Worm (Caenorhabditis elegans): ENCODE results near the gene srh-276.

srh-276 gene

ce11 chrV:15483563-15483962, 45.6 kb upstream of the srh-276 start:
- TF ChIP-seq ceh-16 (tag; optimal IDR thresholded peaks at IDR 0.05) (no peak), sma-9 (GFP tag; optimal IDR thresholded peaks at IDR 0.05) (peak; percentile 59), sma-9 (tag; optimal IDR thresholded peaks at IDR 0.05) (no peak), fos-1 (tag; optimal IDR thresholded peaks at IDR 0.05) (peak; percentile 15)

- TF ChIP-seq fos-1 (tag; optimal IDR thresholded peaks at IDR 0.05) = no peak
- no peak for TF ChIP-seq nhr-6 (tag; optimal IDR thresholded peaks at IDR 0.05)
- no peak for TF ChIP-seq blmp-1 (tag; optimal IDR thresholded peaks at IDR 0.05; ENCODE audit: insufficient read depth)
- no peak for TF ChIP-seq sma-9 (GFP tag; optimal IDR thresholded peaks at IDR 0.05)
- TF ChIP-seq sma-9 (tag; optimal IDR thresholded peaks at IDR 0.05) = no peak
- no peak for TF ChIP-seq gmeb-1 (tag; optimal IDR thresholded peaks at IDR 0.05)
- no peak for TF ChIP-seq lin-11 (tag; optimal IDR thresholded peaks at IDR 0.05)
- TF ChIP-seq zag-1 (tag; optimal IDR thresholded peaks at IDR 0.05) = no peak
Measured at ce11 chrV:15484537-15484936, 44.6 kb upstream of the srh-276 start, which contains the start of gene C06B8.3. Gene C06B8.3 (minus strand): TSS chrV:15484637.

- no peak for TF ChIP-seq elt-1 (tag; optimal IDR thresholded peaks at IDR 0.05)
- TF ChIP-seq gmeb-1 (tag; optimal IDR thresholded peaks at IDR 0.05) = no peak
- TF ChIP-seq peb-1 (tag; optimal IDR thresholded peaks at IDR 0.05) = no peak
- no peak for TF ChIP-seq nhr-23 (tag; optimal IDR thresholded peaks at IDR 0.05)
- no peak for TF ChIP-seq sma-3 (GFP tag; optimal IDR thresholded peaks at IDR 0.05)
- TF ChIP-seq mab-5 (tag; optimal IDR thresholded peaks at IDR 0.05) = no peak
- TF ChIP-seq nhr-21 (tag; optimal IDR thresholded peaks at IDR 0.05) = no peak
- TF ChIP-seq alr-1 (tag; optimal IDR thresholded peaks at IDR 0.05) = no peak
- no peak for TF ChIP-seq lsy-2 (tag; optimal IDR thresholded peaks at IDR 0.05)
Measured at ce11 chrV:15487764-15488163, 41.4 kb upstream of the srh-276 start, which contains the start of gene srw-21. Gene srw-21 (plus strand): TSS chrV:15488064.

ce11 chrV:15492518-15492917, 36.7 kb upstream of the srh-276 start, which contains the start of gene str-264:
Gene str-264 (minus strand): TSS chrV:15492618.
- TF ChIP-seq lin-13 (GFP tag; optimal IDR thresholded peaks at IDR 0.05) (no peak), blmp-1 (tag; optimal IDR thresholded peaks at IDR 0.05; ENCODE audit: insufficient read depth) (no peak), dmd-4 (tag; optimal IDR thresholded peaks at IDR 0.05) (no peak)

ce11 chrV:15493680-15494079, 35.5 kb upstream of the srh-276 start, which contains the start of gene srh-218:
Gene srh-218 (plus strand): TSS chrV:15493980.
- TF ChIP-seq dmd-4 (tag; optimal IDR thresholded peaks at IDR 0.05) = no peak
- TF ChIP-seq nhr-129 (tag; optimal IDR thresholded peaks at IDR 0.05) = no peak
- no peak for TF ChIP-seq skn-1 (tag; optimal IDR thresholded peaks at IDR 0.05)

ce11 chrV:15495169-15495568, 34.0 kb upstream of the srh-276 start, which contains the start of gene srh-219:
Gene srh-219 (plus strand): TSS chrV:15495469.
- no peak for TF ChIP-seq lsy-2 (tag; optimal IDR thresholded peaks at IDR 0.05)
- no peak for TF ChIP-seq lin-11 (tag; optimal IDR thresholded peaks at IDR 0.05)
- TF ChIP-seq egl-27 (tag; optimal IDR thresholded peaks at IDR 0.05) = no peak
- TF ChIP-seq lin-13 (GFP tag; optimal IDR thresholded peaks at IDR 0.05) = no peak
- TF ChIP-seq lin-39 (tag; optimal IDR thresholded peaks at IDR 0.05) = no peak
- no peak for TF ChIP-seq sem-4 (tag; optimal IDR thresholded peaks at IDR 0.05)
- TF ChIP-seq nhr-25 (tag; optimal IDR thresholded peaks at IDR 0.05) = no peak
- no peak for TF ChIP-seq unc-39 (tag; optimal IDR thresholded peaks at IDR 0.05)
- no peak for TF ChIP-seq C34F6.9 (tag; optimal IDR thresholded peaks at IDR 0.05)
- TF ChIP-seq nhr-10 (tag; optimal IDR thresholded peaks at IDR 0.05) = no peak
- no peak for TF ChIP-seq ZK546.5 (tag; optimal IDR thresholded peaks at IDR 0.05)
- TF ChIP-seq nhr-237 (tag; optimal IDR thresholded peaks at IDR 0.05) = no peak
- TF ChIP-seq snpc-4 (tag; optimal IDR thresholded peaks at IDR 0.05) = no peak
- TF ChIP-seq sma-9 (GFP tag; optimal IDR thresholded peaks at IDR 0.05) = no peak
- TF ChIP-seq sma-9 (tag; optimal IDR thresholded peaks at IDR 0.05) = no peak
- no peak for TF ChIP-seq unc-62 (GFP tag; optimal IDR thresholded peaks at IDR 0.05)
- TF ChIP-seq ceh-16 (tag; optimal IDR thresholded peaks at IDR 0.05) = no peak
- TF ChIP-seq elt-3 (tag; optimal IDR thresholded peaks at IDR 0.05) = no peak
